Worm (Caenorhabditis elegans): Measurements from ENCODE around the gene F56A8.5.

DNA sequence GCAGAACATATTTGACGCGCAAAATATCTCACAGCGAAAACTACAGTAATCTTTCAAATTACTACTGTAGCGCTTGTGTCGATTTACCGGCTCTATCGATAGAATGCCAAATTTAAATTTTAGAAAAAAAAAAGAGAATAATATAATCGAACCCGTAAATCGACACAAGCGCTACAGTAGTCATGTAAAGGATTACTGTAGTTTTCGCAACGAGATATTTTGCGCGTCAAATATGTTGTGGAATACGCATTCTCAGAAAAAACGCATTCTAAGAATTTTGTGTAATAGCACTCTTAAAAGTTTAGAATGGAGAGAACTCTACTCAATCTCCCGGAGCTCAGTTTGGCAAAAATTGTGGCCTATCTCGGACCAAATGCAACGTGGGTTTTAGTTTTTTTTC, at the start of gene F56A8.5:
- TF ChIP-seq flt-1 (GFP tag; IDR thresholded peaks at IDR 0.05), result no peak
- no peak for TF ChIP-seq tra-4 (tag; optimal IDR thresholded peaks at IDR 0.05)
- TF ChIP-seq ama-1 (optimal IDR thresholded peaks at IDR 0.05), result no peak
- no peak for TF ChIP-seq pes-1 (GFP tag; IDR thresholded peaks at IDR 0.05)
- no peak for TF ChIP-seq aly-1 (tag; optimal IDR thresholded peaks at IDR 0.05)
- TF ChIP-seq tbx-11 (GFP tag; IDR thresholded peaks at IDR 0.05), result no peak
- no peak for TF ChIP-seq tbx-37 (GFP tag; conservative IDR thresholded peaks at IDR 0.05)
- no peak for TF ChIP-seq F13C5.2 (tag; optimal IDR thresholded peaks at IDR 0.05)
- no peak for TF ChIP-seq ceh-13 (GFP tag; optimal IDR thresholded peaks at IDR 0.05)

Data from whole organism, early embryonic.